Fruit fly (Drosophila melanogaster): ENCODE data around the gene Rpt3.
A peak's percentile ranks its signal among the peaks of the same experiment; 100 is the strongest.

DNA sequence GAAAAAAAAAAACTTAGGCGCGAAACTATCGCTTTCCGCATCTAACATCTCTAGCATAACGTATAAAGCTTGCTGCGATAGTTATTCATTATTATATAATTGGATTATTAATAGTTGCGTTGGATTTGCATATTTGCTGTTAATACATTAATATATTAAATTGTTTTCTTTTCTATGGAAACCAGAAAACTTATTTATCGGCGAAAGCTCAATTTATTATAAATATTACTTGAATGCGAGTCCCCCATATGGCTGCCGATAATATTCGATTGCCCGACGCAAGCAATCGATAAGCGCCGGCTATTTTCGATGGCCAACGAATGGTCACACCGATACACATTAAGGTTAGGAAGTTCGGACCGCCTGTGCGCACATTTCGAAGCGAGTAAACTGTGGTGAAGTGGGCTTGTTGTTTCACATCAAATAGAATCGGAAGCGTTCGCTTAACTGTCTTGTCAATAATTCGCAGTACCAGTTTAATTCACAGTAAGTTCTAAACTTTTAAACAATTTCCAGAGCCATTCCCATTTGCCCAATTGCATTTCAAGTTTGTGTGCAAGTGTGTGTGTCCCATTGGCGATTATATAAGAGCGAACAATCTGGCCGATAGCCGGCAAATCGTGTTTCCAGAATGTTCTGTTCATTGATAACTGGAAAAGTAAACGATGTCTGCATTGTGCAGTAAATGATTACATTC, 16.6 kb upstream of the Rpt3 start, which contains the start of gene Hsp60A:
- TF ChIP-seq CG17806 (tag; optimal IDR thresholded peaks at IDR 0.05), result peak; percentile 23
- no peak for TF ChIP-seq CG8301 (tag; optimal IDR thresholded peaks at IDR 0.05)

Measured in whole organism, pupa.